Worm (Caenorhabditis elegans): ENCODE results near the gene eral-1.

DNA sequence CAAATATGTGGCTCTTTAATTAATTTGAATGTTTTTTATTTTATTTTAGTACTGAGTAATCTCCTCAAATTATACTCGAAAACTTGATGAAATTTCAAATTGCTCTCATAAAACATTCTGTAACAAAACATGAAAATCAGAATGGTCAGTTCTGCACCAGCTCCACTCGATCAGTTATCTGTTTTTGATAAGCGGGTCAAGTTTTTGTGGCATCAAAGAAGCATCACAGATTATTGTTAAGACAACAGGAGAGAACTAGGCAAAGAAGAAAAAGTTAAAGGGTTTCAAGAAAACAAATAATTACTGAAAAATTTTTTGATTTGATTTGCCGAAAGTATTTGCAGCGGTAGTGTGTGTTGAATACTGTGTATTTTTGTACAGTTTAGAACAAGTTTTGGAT is 17.6 kb upstream of the eral-1 start:
- no peak for TF ChIP-seq mel-28 (tag; optimal IDR thresholded peaks at IDR 0.05; ENCODE audit: borderline replicate concordance)
- no peak for TF ChIP-seq xnd-1 (tag; optimal IDR thresholded peaks at IDR 0.05)

All from whole organism, young adult.